Fruit fly (Drosophila melanogaster): ENCODE measurements around the gene vig2.
A peak's percentile ranks its signal among the peaks of the same experiment; 100 is the strongest.

The vig2 gene

dm6 chr3R:25078665-25079064, 44.5 kb upstream of the vig2 start:
- TF ChIP-seq GATAd (GFP tag; optimal IDR thresholded peaks at IDR 0.05) (no peak), dl (GFP tag; optimal IDR thresholded peaks at IDR 0.05; ENCODE audit: insufficient read depth in 1 of 2, partially characterized antibody in 2 of 2) (no peak), sv (GFP tag; optimal IDR thresholded peaks at IDR 0.05) (no peak), br (GFP tag; optimal IDR thresholded peaks at IDR 0.05) (no peak), CrebA (GFP tag; optimal IDR thresholded peaks at IDR 0.05; ENCODE audit: borderline replicate concordance) (no peak), ey (GFP tag; optimal IDR thresholded peaks at IDR 0.05) (no peak), Rel (GFP tag; optimal IDR thresholded peaks at IDR 0.05) (no peak), Rel (tag; optimal IDR thresholded peaks at IDR 0.05) (no peak), Abd-B (GFP tag; optimal IDR thresholded peaks at IDR 0.05) (no peak), OdsH (GFP tag; optimal IDR thresholded peaks at IDR 0.05) (no peak), fru (GFP tag; optimal IDR thresholded peaks at IDR 0.05) (no peak), Dif (GFP tag; optimal IDR thresholded peaks at IDR 0.05; ENCODE audit: partially characterized antibody) (no peak), CG32264 (GFP tag; optimal IDR thresholded peaks at IDR 0.05) (no peak), Dfd (GFP tag; optimal IDR thresholded peaks at IDR 0.05) (no peak), Hnf4 (GFP tag; optimal IDR thresholded peaks at IDR 0.05) (no peak)

- TF ChIP-seq Dif (GFP tag; optimal IDR thresholded peaks at IDR 0.05; ENCODE audit: partially characterized antibody) (peak; percentile 40), HLH106 (tag; optimal IDR thresholded peaks at IDR 0.05) (no peak), Hr83 (GFP tag; optimal IDR thresholded peaks at IDR 0.05; ENCODE audit: poor library complexity, severe bottlenecking) (peak; percentile 57)
These were observed 42.7 kb upstream of the vig2 start for dm6 chr3R:25080446-25080845.

dm6 chr3R:25082348-25082747, 40.8 kb upstream of the vig2 start, which contains the start of gene fd96Ca:
Gene fd96Ca (plus strand): TSS chr3R:25082684.
- TF ChIP-seq Vsx2 (GFP tag; optimal IDR thresholded peaks at IDR 0.05; ENCODE audit: partially characterized antibody) (peak; percentile 67), Hr78 (GFP tag; optimal IDR thresholded peaks at IDR 0.05) (no peak), sv (GFP tag; optimal IDR thresholded peaks at IDR 0.05) (no peak), Dif (GFP tag; optimal IDR thresholded peaks at IDR 0.05; ENCODE audit: partially characterized antibody) (peak; percentile 38), Rel (GFP tag; optimal IDR thresholded peaks at IDR 0.05) (no peak), Rel (tag; optimal IDR thresholded peaks at IDR 0.05) (no peak), woc (GFP tag; optimal IDR thresholded peaks at IDR 0.05) (peak; percentile 38)

- TF ChIP-seq Vsx2 (GFP tag; optimal IDR thresholded peaks at IDR 0.05; ENCODE audit: partially characterized antibody) (peak; percentile 96), dl (GFP tag; optimal IDR thresholded peaks at IDR 0.05; ENCODE audit: insufficient read depth in 1 of 2, partially characterized antibody in 2 of 2) (peak; percentile 30 to 74), Rel (GFP tag; optimal IDR thresholded peaks at IDR 0.05) (no peak), Rel (tag; optimal IDR thresholded peaks at IDR 0.05) (peak; percentile 16), Dif (GFP tag; optimal IDR thresholded peaks at IDR 0.05; ENCODE audit: partially characterized antibody) (peak; percentile 94), GATAd (GFP tag; optimal IDR thresholded peaks at IDR 0.05) (no peak), woc (GFP tag; optimal IDR thresholded peaks at IDR 0.05) (no peak)
These were observed 28.5 kb upstream of the vig2 start, which contains the start of gene fd96Cb for dm6 chr3R:25094639-25095038. Gene fd96Cb (plus strand): TSS chr3R:25095012.

- TF ChIP-seq h (GFP tag; optimal IDR thresholded peaks at IDR 0.05) (no peak), ey (GFP tag; optimal IDR thresholded peaks at IDR 0.05) (no peak), sv (GFP tag; optimal IDR thresholded peaks at IDR 0.05) (no peak), woc (GFP tag; optimal IDR thresholded peaks at IDR 0.05) (peak; percentile 62), CG9705 (GFP tag; optimal IDR thresholded peaks at IDR 0.05) (no peak), Dif (GFP tag; optimal IDR thresholded peaks at IDR 0.05; ENCODE audit: partially characterized antibody) (peak; percentile 19), HLH106 (tag; optimal IDR thresholded peaks at IDR 0.05) (no peak), CG32264 (GFP tag; optimal IDR thresholded peaks at IDR 0.05) (no peak), usp (GFP tag; optimal IDR thresholded peaks at IDR 0.05) (no peak), Rel (GFP tag; optimal IDR thresholded peaks at IDR 0.05) (no peak), Rel (tag; optimal IDR thresholded peaks at IDR 0.05) (no peak), br (GFP tag; optimal IDR thresholded peaks at IDR 0.05) (no peak)
These were observed 25.7 kb upstream of the vig2 start, which contains the start of the genes CG33095 and CG33096 for dm6 chr3R:25097486-25097885. Gene CG33095 (plus strand): TSS chr3R:25097672. Gene CG33096 (plus strand): TSS chr3R:25097672.

dm6 chr3R:25102253-25102652, 20.9 kb upstream of the vig2 start, which contains the start of gene CG45095:
Gene CG45095 (plus strand): TSS chr3R:25102553.
- TF ChIP-seq Hr83 (GFP tag; optimal IDR thresholded peaks at IDR 0.05; ENCODE audit: poor library complexity, severe bottlenecking) = no peak
- TF ChIP-seq pan (optimal IDR thresholded peaks at IDR 0.05) = no peak
- no peak for TF ChIP-seq Dfd (GFP tag; optimal IDR thresholded peaks at IDR 0.05)
- no peak for TF ChIP-seq woc (GFP tag; optimal IDR thresholded peaks at IDR 0.05)
- TF ChIP-seq brk (GFP tag; optimal IDR thresholded peaks at IDR 0.05) = no peak
- TF ChIP-seq Sp1 (GFP tag; optimal IDR thresholded peaks at IDR 0.05) = no peak
- no peak for TF ChIP-seq CG32264 (GFP tag; optimal IDR thresholded peaks at IDR 0.05)
- TF ChIP-seq foxo (GFP tag; optimal IDR thresholded peaks at IDR 0.05) = no peak
- no peak for TF ChIP-seq lola (GFP tag; optimal IDR thresholded peaks at IDR 0.05)
- TF ChIP-seq N (GFP tag; optimal IDR thresholded peaks at IDR 0.05) = no peak
